Fruit fly (Drosophila melanogaster): ENCODE measurements around the gene Sfp24Bc.

DNA sequence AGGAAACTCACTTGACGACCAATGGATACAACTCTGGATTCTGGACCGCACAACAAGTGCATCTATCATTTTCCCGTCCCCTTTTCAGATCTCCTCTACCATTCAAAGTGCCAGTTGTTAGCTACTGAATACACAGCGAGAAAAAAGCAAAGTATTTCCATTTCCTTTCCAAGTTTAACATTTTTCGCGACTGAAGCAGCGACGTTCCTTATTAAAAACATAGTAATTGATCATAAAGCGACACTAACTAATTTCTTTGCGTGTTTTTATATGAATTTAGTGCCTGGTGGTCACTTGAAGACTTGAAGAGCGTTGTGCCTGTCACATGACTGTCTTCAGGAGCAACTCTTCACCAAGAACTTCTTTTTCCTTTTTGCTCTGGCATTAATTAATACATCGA lies 25.0 kb downstream of the Sfp24Bc start:
- TF ChIP-seq ttk (optimal IDR thresholded peaks at IDR 0.05) (no peak), Myc (optimal IDR thresholded peaks at IDR 0.05) (no peak), h (optimal IDR thresholded peaks at IDR 0.05) (no peak)
